Worm (Caenorhabditis elegans) whole organism, mixed stage, embryonic: Measurements from ENCODE around the gene msp-38.

ENCODE experiments used
- nhr-237 ChIP-seq: fragments of 150-350 bp; optimal IDR thresholded peaks from 2 replicates; lab custom pipeline; 2014; ENCODE audit warnings: missing biosample characterization, missing genetic modification characterization
- snpc-4 ChIP-seq: fragments of 150-350 bp; optimal IDR thresholded peaks from 2 replicates; lab custom pipeline; 2014; ENCODE audit warnings: missing biosample characterization, missing genetic modification characterization

DNA sequence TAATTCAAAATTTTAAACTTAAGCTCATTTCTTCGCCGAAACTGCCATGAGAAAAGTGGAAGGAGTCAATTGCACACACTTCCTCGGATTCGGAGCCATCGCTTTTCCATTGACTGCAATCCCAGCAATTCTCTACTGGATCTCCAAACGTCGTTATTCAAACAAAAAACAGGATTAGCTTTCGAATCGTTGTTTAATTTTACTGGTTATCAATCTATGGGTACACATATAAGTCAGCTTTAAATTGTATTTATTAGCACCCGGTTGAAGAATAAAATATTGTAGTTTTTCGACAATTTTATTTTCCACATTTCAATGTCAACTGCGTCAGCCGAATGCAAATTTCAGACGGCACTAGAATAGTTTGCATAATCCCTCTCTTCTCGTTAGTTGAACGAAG is 13.6 kb downstream of the msp-38 start, which contains the start of gene glt-3:
- TF ChIP-seq snpc-4 (tag; lab: Kevin White, UChicago) (no peak), nhr-237 (no peak)
